Worm (Caenorhabditis elegans) whole organism, early embryonic: ENCODE measurements around the gene D1046.18.

Source experiments
- ama-1 ChIP-seq: fragments of 150-350 bp; optimal IDR thresholded peaks from 2 replicates; lab custom pipeline; 2014
- hmbx-1 ChIP-seq: sonication (generic microtip); optimal IDR thresholded peaks from 2 replicates; lab custom pipeline; 2016; ENCODE audit warnings: mild to moderate bottlenecking, missing genetic modification characterization, missing compliant biosample characterization

DNA sequence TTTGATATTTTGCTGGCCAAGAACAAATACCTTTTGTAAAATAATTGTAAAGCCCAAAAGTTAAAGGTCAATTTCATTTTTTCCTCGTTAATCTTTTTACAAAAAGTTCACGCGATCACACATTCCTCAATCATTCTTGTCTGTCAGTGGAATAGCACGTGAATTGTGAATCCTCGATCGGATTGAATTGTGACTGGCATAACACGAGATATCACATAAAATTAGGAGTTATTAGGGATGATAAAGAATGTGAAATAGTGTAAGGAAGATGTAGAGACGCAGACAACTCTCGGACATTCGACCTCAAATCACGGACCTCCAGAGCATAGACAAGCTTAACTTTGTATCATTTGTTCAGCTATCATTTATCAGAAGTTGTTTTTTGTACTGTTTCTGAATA is 23.9 kb upstream of the D1046.18 start, which contains the start of gene C27B7.6:
- TF ChIP-seq ama-1, result no peak
- TF ChIP-seq hmbx-1 (tag; lab: Kevin White, UChicago), result no peak
